Worm (Caenorhabditis elegans): ENCODE data around the gene math-25.
"Not testable (repeated sequence)": the region's sequence is repeated elsewhere in the genome, so short reads cannot be mapped to it uniquely, and the experiment has no call there.

The math-25 gene

ce11 chrII:1895762-1896161, at the start of gene math-25:
math-25 (plus strand) TSS chrII:1896062.
- TF ChIP-seq hmbx-1 (tag; optimal IDR thresholded peaks at IDR 0.05) (no peak), B0310.2 (tag; optimal IDR thresholded peaks at IDR 0.05) (no peak), ets-7 (tag; optimal IDR thresholded peaks at IDR 0.05) (no peak), ceh-36 (tag; optimal IDR thresholded peaks at IDR 0.05) (no peak), F13C5.2 (tag; optimal IDR thresholded peaks at IDR 0.05) (no peak), tbx-37 (GFP tag; conservative IDR thresholded peaks at IDR 0.05) (no peak), pes-1 (GFP tag; IDR thresholded peaks at IDR 0.05) (no peak), ama-1 (optimal IDR thresholded peaks at IDR 0.05) (no peak), tra-4 (tag; optimal IDR thresholded peaks at IDR 0.05) (no peak), ceh-13 (GFP tag; optimal IDR thresholded peaks at IDR 0.05) (no peak), scrt-1 (GFP tag; IDR thresholded peaks at IDR 0.05) (no peak), sea-1 (GFP tag; conservative IDR thresholded peaks at IDR 0.05) (no peak), aly-1 (tag; optimal IDR thresholded peaks at IDR 0.05) (no peak), tbx-11 (GFP tag; IDR thresholded peaks at IDR 0.05) (no peak), hmg-4 (GFP tag; optimal IDR thresholded peaks at IDR 0.05) (no peak), flt-1 (GFP tag; IDR thresholded peaks at IDR 0.05) (no peak)

ce11 chrII:1848109-1848508, 47.8 kb upstream of the math-25 start, which contains the start of gene fbxb-97:
fbxb-97 (minus strand) TSS chrII:1848161.
- no peak for TF ChIP-seq ama-1 (optimal IDR thresholded peaks at IDR 0.05)
- TF ChIP-seq flt-1 (GFP tag; IDR thresholded peaks at IDR 0.05), result no peak
- no peak for TF ChIP-seq hmbx-1 (tag; optimal IDR thresholded peaks at IDR 0.05)
- no peak for TF ChIP-seq sea-1 (GFP tag; conservative IDR thresholded peaks at IDR 0.05)
- no peak for TF ChIP-seq ceh-13 (GFP tag; optimal IDR thresholded peaks at IDR 0.05)
- no peak for TF ChIP-seq hnd-1 (tag; optimal IDR thresholded peaks at IDR 0.05)
- TF ChIP-seq scrt-1 (GFP tag; IDR thresholded peaks at IDR 0.05), result no peak
- TF ChIP-seq tbx-11 (GFP tag; IDR thresholded peaks at IDR 0.05), result no peak
- no peak for TF ChIP-seq tbx-37 (GFP tag; conservative IDR thresholded peaks at IDR 0.05)
- no peak for TF ChIP-seq B0310.2 (tag; optimal IDR thresholded peaks at IDR 0.05)
- no peak for TF ChIP-seq hmg-4 (GFP tag; optimal IDR thresholded peaks at IDR 0.05)
- TF ChIP-seq aly-1 (tag; optimal IDR thresholded peaks at IDR 0.05), result no peak
- no peak for TF ChIP-seq F13C5.2 (tag; optimal IDR thresholded peaks at IDR 0.05)
- no peak for TF ChIP-seq tra-4 (tag; optimal IDR thresholded peaks at IDR 0.05)
- TF ChIP-seq ets-7 (tag; optimal IDR thresholded peaks at IDR 0.05), result no peak
- TF ChIP-seq pes-1 (GFP tag; IDR thresholded peaks at IDR 0.05), result no peak
- no peak for TF ChIP-seq ceh-36 (tag; optimal IDR thresholded peaks at IDR 0.05)

- no peak for TF ChIP-seq flt-1 (GFP tag; IDR thresholded peaks at IDR 0.05)
- TF ChIP-seq hmbx-1 (tag; optimal IDR thresholded peaks at IDR 0.05), result no peak
- no peak for TF ChIP-seq aly-1 (tag; optimal IDR thresholded peaks at IDR 0.05)
- TF ChIP-seq scrt-1 (GFP tag; IDR thresholded peaks at IDR 0.05), result no peak
- no peak for TF ChIP-seq hmg-4 (GFP tag; optimal IDR thresholded peaks at IDR 0.05)
- TF ChIP-seq tbx-11 (GFP tag; IDR thresholded peaks at IDR 0.05), result no peak
- no peak for TF ChIP-seq ets-7 (tag; optimal IDR thresholded peaks at IDR 0.05)
- no peak for TF ChIP-seq ceh-36 (tag; optimal IDR thresholded peaks at IDR 0.05)
- no peak for TF ChIP-seq B0310.2 (tag; optimal IDR thresholded peaks at IDR 0.05)
- no peak for TF ChIP-seq hnd-1 (tag; optimal IDR thresholded peaks at IDR 0.05)
- TF ChIP-seq pes-1 (GFP tag; IDR thresholded peaks at IDR 0.05), result no peak
- no peak for TF ChIP-seq tbx-37 (GFP tag; conservative IDR thresholded peaks at IDR 0.05)
- no peak for TF ChIP-seq tra-4 (tag; optimal IDR thresholded peaks at IDR 0.05)
- TF ChIP-seq F13C5.2 (tag; optimal IDR thresholded peaks at IDR 0.05), result no peak
- TF ChIP-seq sea-1 (GFP tag; conservative IDR thresholded peaks at IDR 0.05), result no peak
- TF ChIP-seq ama-1 (optimal IDR thresholded peaks at IDR 0.05), result no peak
- no peak for TF ChIP-seq ceh-13 (GFP tag; optimal IDR thresholded peaks at IDR 0.05)
These were observed 45.6 kb upstream of the math-25 start, which contains the start of gene fbxb-96 for ce11 chrII:1850299-1850698. fbxb-96 (minus strand) TSS chrII:1850399.

ce11 chrII:1850840-1851294, 45.0 kb upstream of the math-25 start, which contains the start of gene C52E2.3:
C52E2.3 (plus strand) TSS chrII:1851244.
- TF ChIP-seq flt-1 (GFP tag; IDR thresholded peaks at IDR 0.05), result no peak
- no peak for TF ChIP-seq ama-1 (optimal IDR thresholded peaks at IDR 0.05)
- TF ChIP-seq tbx-11 (GFP tag; IDR thresholded peaks at IDR 0.05), result no peak
- no peak for TF ChIP-seq aly-1 (tag; optimal IDR thresholded peaks at IDR 0.05)
- TF ChIP-seq scrt-1 (GFP tag; IDR thresholded peaks at IDR 0.05), result no peak
- no peak for TF ChIP-seq hmg-4 (GFP tag; optimal IDR thresholded peaks at IDR 0.05)
- TF ChIP-seq pes-1 (GFP tag; IDR thresholded peaks at IDR 0.05), result no peak
- TF ChIP-seq ceh-36 (tag; optimal IDR thresholded peaks at IDR 0.05), result no peak
- TF ChIP-seq tra-4 (tag; optimal IDR thresholded peaks at IDR 0.05), result no peak
- TF ChIP-seq F13C5.2 (tag; optimal IDR thresholded peaks at IDR 0.05), result no peak
- TF ChIP-seq B0310.2 (tag; optimal IDR thresholded peaks at IDR 0.05), result no peak

- no peak for TF ChIP-seq scrt-1 (GFP tag; IDR thresholded peaks at IDR 0.05)
- TF ChIP-seq hnd-1 (tag; optimal IDR thresholded peaks at IDR 0.05), result no peak
- no peak for TF ChIP-seq ceh-13 (GFP tag; optimal IDR thresholded peaks at IDR 0.05)
- no peak for TF ChIP-seq sea-1 (GFP tag; conservative IDR thresholded peaks at IDR 0.05)
- TF ChIP-seq tbx-37 (GFP tag; conservative IDR thresholded peaks at IDR 0.05), result no peak
- TF ChIP-seq hmbx-1 (tag; optimal IDR thresholded peaks at IDR 0.05), result no peak
- no peak for TF ChIP-seq ama-1 (optimal IDR thresholded peaks at IDR 0.05)
- TF ChIP-seq flt-1 (GFP tag; IDR thresholded peaks at IDR 0.05), result no peak
- no peak for TF ChIP-seq pes-1 (GFP tag; IDR thresholded peaks at IDR 0.05)
- no peak for TF ChIP-seq hmg-4 (GFP tag; optimal IDR thresholded peaks at IDR 0.05)
- no peak for TF ChIP-seq tra-4 (tag; optimal IDR thresholded peaks at IDR 0.05)
- no peak for TF ChIP-seq F13C5.2 (tag; optimal IDR thresholded peaks at IDR 0.05)
- TF ChIP-seq B0310.2 (tag; optimal IDR thresholded peaks at IDR 0.05), result no peak
- no peak for TF ChIP-seq ets-7 (tag; optimal IDR thresholded peaks at IDR 0.05)
- no peak for TF ChIP-seq aly-1 (tag; optimal IDR thresholded peaks at IDR 0.05)
- no peak for TF ChIP-seq tbx-11 (GFP tag; IDR thresholded peaks at IDR 0.05)
- no peak for TF ChIP-seq ceh-36 (tag; optimal IDR thresholded peaks at IDR 0.05)
These were observed 44.1 kb upstream of the math-25 start for ce11 chrII:1851716-1852115.

- TF ChIP-seq F13C5.2 (tag; optimal IDR thresholded peaks at IDR 0.05), result no peak
These were observed 43.4 kb upstream of the math-25 start, which contains the start of gene C52E2.2 for ce11 chrII:1852503-1852902. C52E2.2 (plus strand) TSS chrII:1852803.

- TF ChIP-seq tra-4 (tag; optimal IDR thresholded peaks at IDR 0.05); ceh-36 (tag; optimal IDR thresholded peaks at IDR 0.05); ama-1 (optimal IDR thresholded peaks at IDR 0.05): not testable (repeated sequence)
These were observed 41.8 kb upstream of the math-25 start, which contains the start of gene fbxb-95 for ce11 chrII:1854094-1854493. fbxb-95 (plus strand) TSS chrII:1854394.
